Fruit fly (Drosophila melanogaster): ENCODE results near the gene CG11151.

CG11151 gene

DNA sequence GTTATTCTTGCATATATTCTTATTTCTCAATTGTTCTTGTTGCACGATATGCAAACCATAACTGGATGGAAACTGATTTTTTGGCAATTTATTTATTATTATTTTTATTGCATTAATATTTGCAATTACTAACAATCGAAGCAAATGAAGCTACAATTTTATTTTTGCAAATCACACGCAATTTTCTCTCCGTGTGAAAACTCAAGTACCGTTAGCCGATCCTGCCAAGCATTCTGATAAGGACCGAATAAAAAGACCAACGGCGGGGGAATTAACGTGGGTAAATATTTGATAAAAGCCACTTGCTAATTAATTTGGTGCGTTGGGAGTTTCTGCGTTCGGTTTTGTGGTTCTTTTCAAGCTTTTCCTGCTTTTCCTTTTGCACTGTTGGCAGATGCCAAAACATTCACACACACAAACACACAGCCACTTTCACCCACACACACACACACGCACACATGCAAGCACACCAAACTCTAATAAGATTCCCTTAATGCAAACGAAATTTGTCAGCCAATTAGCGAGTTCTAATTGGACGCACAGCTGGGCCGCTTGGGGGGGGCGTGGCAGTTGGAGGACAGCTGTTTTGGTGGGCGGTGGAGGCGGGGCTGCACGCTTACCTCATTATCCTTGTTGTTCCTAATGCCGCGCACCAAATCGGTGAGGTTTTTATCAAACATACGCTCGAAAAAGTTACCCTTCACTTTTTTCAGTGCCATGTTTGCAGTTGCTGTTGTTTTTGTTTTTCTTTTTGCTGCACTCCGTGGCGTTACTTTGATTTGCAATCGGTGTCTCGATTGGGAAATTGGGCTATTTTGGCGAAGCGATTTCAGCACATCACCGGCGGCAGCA, 4.0 kb upstream of the CG11151 start (continued):
- TF ChIP-seq ci (GFP tag; IDR thresholded peaks at IDR 0.05), result no peak
- TF ChIP-seq ken (GFP tag; IDR thresholded peaks at IDR 0.05), result no peak
- no peak for TF ChIP-seq CG10565 (GFP tag; optimal IDR thresholded peaks at IDR 0.05)
- TF ChIP-seq cato (GFP tag; optimal IDR thresholded peaks at IDR 0.05; ENCODE audit: borderline replicate concordance), result no peak
- no peak for TF ChIP-seq CG8290 (GFP tag; optimal IDR thresholded peaks at IDR 0.05)
- no peak for TF ChIP-seq CG8290 (tag; optimal IDR thresholded peaks at IDR 0.05)
- TF ChIP-seq Six4 (GFP tag; optimal IDR thresholded peaks at IDR 0.05), result no peak

DNA sequence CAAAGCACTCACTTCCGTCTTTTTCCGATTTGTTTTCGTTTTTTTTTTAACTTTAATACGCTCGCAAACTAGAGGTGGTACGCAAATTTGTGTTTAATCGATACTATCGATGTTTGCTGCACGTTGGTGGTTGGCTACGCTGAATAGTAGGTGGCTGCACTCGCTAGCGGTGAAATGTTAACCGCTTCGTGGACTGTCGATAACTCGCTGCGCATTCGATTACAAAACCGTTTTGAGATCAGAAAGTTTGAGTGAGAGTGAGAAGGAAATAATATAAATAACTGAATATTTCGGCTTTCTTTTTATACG, 3.4 kb upstream of the CG11151 start, which contains the start of gene g:
Gene g, minus strand, starts transcription at position 105 of the 309 bp plus-strand sequence.
- no peak for TF ChIP-seq yki (optimal IDR thresholded peaks at IDR 0.05)
- TF ChIP-seq CG33213 (GFP tag; optimal IDR thresholded peaks at IDR 0.05), result peak; percentile 22
- TF ChIP-seq Sin3A (optimal IDR thresholded peaks at IDR 0.05), result peak; percentile 69
- no peak for TF ChIP-seq CG15011 (GFP tag; optimal IDR thresholded peaks at IDR 0.05)
- peak; percentile 42 for TF ChIP-seq CG14710 (tag; optimal IDR thresholded peaks at IDR 0.05)
- peak; percentile 88 for TF ChIP-seq Scr (GFP tag; IDR thresholded peaks at IDR 0.05; ENCODE audit: partially characterized antibody)
- peak; percentile 88 for TF ChIP-seq CG42726 (GFP tag; IDR thresholded peaks at IDR 0.05; ENCODE audit: partially characterized antibody)
- TF ChIP-seq crp (GFP tag; optimal IDR thresholded peaks at IDR 0.05), result peak in 1 of 2 experiments; percentile 11
- TF ChIP-seq bbx (GFP tag; IDR thresholded peaks at IDR 0.05; ENCODE audit: partially characterized antibody), result peak; percentile 88
- no peak for TF ChIP-seq her (GFP tag; optimal IDR thresholded peaks at IDR 0.05)
- TF ChIP-seq Ets65A (GFP tag), result peak; percentile 43
- no peak for TF ChIP-seq sisA (GFP tag; IDR thresholded peaks at IDR 0.05)
- peak; percentile 91 for TF ChIP-seq Myb (GFP tag; optimal IDR thresholded peaks at IDR 0.05)
- TF ChIP-seq sens (GFP tag), result peak; percentile 50
- peak; percentile 7 for TF ChIP-seq CG10267 (tag; optimal IDR thresholded peaks at IDR 0.05)
- peak; percentile 95 for TF ChIP-seq Bgb (GFP tag; IDR thresholded peaks at IDR 0.05; ENCODE audit: partially characterized antibody)
- peak; percentile 96 for TF ChIP-seq Sry-δ (GFP tag; optimal IDR thresholded peaks at IDR 0.05)
- TF ChIP-seq hkb (optimal IDR thresholded peaks at IDR 0.05), result no peak
- 0 out of 2 replicates have a peak, but pooled peaks have one; percentile 1 for TF ChIP-seq hkb (GFP tag; IDR thresholded peaks at IDR 0.05)
- TF ChIP-seq nerfin-2 (GFP tag; IDR thresholded peaks at IDR 0.05; ENCODE audit: partially characterized antibody), result peak; percentile 83
- no peak for TF ChIP-seq CG12071 (GFP tag; optimal IDR thresholded peaks at IDR 0.05)
- no peak for TF ChIP-seq CG6175 (GFP tag; IDR thresholded peaks at IDR 0.05)
- TF ChIP-seq CG16813 (GFP tag; IDR thresholded peaks at IDR 0.05; ENCODE audit: partially characterized antibody), result peak; percentile 89
- TF ChIP-seq hbn (GFP tag; IDR thresholded peaks at IDR 0.05; ENCODE audit: partially characterized antibody), result peak; percentile 81
- peak; percentile 63 for TF ChIP-seq sna (GFP tag; IDR thresholded peaks at IDR 0.05; ENCODE audit: partially characterized antibody)
- peak; percentile 64 for TF ChIP-seq Dp (GFP tag; optimal IDR thresholded peaks at IDR 0.05)
- TF ChIP-seq mld (GFP tag; IDR thresholded peaks at IDR 0.05; ENCODE audit: partially characterized antibody), result peak; percentile 82; the same call in 2 of the 3 replicates
- no peak for TF ChIP-seq CG16779 (GFP tag; IDR thresholded peaks at IDR 0.05)
- TF ChIP-seq Optix (GFP tag; IDR thresholded peaks at IDR 0.05), result no peak
- peak; percentile 84 for TF ChIP-seq unc-4 (GFP tag; IDR thresholded peaks at IDR 0.05; ENCODE audit: partially characterized antibody)
- TF ChIP-seq CG12659 (GFP tag; optimal IDR thresholded peaks at IDR 0.05), result peak; percentile 49
- peak; percentile 94 for TF ChIP-seq amos (GFP tag; IDR thresholded peaks at IDR 0.05; ENCODE audit: partially characterized antibody)
- peak; percentile 65 for TF ChIP-seq CG2116 (GFP tag; optimal IDR thresholded peaks at IDR 0.05)
- no peak for TF ChIP-seq Hey (tag; optimal IDR thresholded peaks at IDR 0.05)
- peak; percentile 70 for TF ChIP-seq E2f2 (GFP tag; IDR thresholded peaks at IDR 0.05)
- peak; percentile 83 for TF ChIP-seq Ets97D (GFP tag; optimal IDR thresholded peaks at IDR 0.05)
- peak; percentile 1 for TF ChIP-seq Mad (GFP tag; optimal IDR thresholded peaks at IDR 0.05)
- peak; percentile 86 for TF ChIP-seq ato (GFP tag; IDR thresholded peaks at IDR 0.05; ENCODE audit: partially characterized antibody)
- TF ChIP-seq Dbx (GFP tag; IDR thresholded peaks at IDR 0.05), result no peak
- TF ChIP-seq ac (GFP tag; optimal IDR thresholded peaks at IDR 0.05), result no peak
- TF ChIP-seq slbo (GFP tag; IDR thresholded peaks at IDR 0.05), result peak; percentile 22; the same call in 1 of the 2 replicates
- no peak for TF ChIP-seq CG8924 (tag; optimal IDR thresholded peaks at IDR 0.05)
